Fruit fly (Drosophila melanogaster) whole organism, embryonic: Measurements from ENCODE around the gene smo.

Experiments used
- CG10366 ChIP-seq: fragments of 200-800 bp; sonication (Bioruptor generic); IDR thresholded peaks from 2 replicates; pipeline ENCODE4 v1.3.6; 2022; ENCODE audit warnings: missing biosample characterization, missing genetic modification characterization
- CG10565 ChIP-seq: fragments of 200-800 bp; sonication (Bioruptor generic); optimal IDR thresholded peaks from 3 replicates; lab custom pipeline; 2016; ENCODE audit warnings: missing biosample characterization, mild to moderate bottlenecking, missing genetic modification characterization
- CG10959 ChIP-seq: fragments of 200-800 bp; sonication (Bioruptor generic); IDR thresholded peaks from 2 replicates; pipeline ENCODE4 v1.3.6; 2022; ENCODE audit warnings: missing biosample characterization, missing genetic modification characterization
- CG11398 ChIP-seq: fragments of 200-800 bp; sonication (Bioruptor generic); optimal IDR thresholded peaks from 2 replicates; lab custom pipeline; 2016; ENCODE audit warnings: missing biosample characterization, missing genetic modification characterization
- CG11560 ChIP-seq: fragments of 200-800 bp; sonication (Bioruptor generic); IDR thresholded peaks from 3 replicates; pipeline ENCODE4 v1.3.6; 2022; ENCODE audit warnings: missing biosample characterization, missing genetic modification characterization
- CG12071 ChIP-seq: fragments of 200-800 bp; sonication (Bioruptor generic); optimal IDR thresholded peaks from 3 replicates; lab custom pipeline; 2018; ENCODE audit warnings: missing biosample characterization, mild to moderate bottlenecking, missing genetic modification characterization
- CG1233 ChIP-seq: fragments of 200-800 bp; sonication (Bioruptor generic); optimal IDR thresholded peaks from 4 replicates; lab custom pipeline; 2018; ENCODE audit warnings: missing biosample characterization, mild to moderate bottlenecking, missing genetic modification characterization
- CG12659 ChIP-seq: fragments of 200-800 bp; sonication (Bioruptor generic); optimal IDR thresholded peaks from 3 replicates; lab custom pipeline; 2017; ENCODE audit warnings: mild to moderate bottlenecking, missing biosample characterization, missing genetic modification reagents, missing genetic modification characterization
- CG14014 ChIP-seq: fragments of 200-800 bp; sonication (Bioruptor generic); IDR thresholded peaks from 2 replicates; pipeline ENCODE4 v1.3.6; 2022; ENCODE audit warnings: missing biosample characterization, missing genetic modification characterization
- CG17568 ChIP-seq: fragments of 200-800 bp; sonication (Bioruptor generic); optimal IDR thresholded peaks from 2 replicates; lab custom pipeline; 2018; ENCODE audit warnings: missing biosample characterization, mild to moderate bottlenecking, missing genetic modification characterization, moderate library complexity
- CG17829 ChIP-seq: fragments of 200-800 bp; optimal IDR thresholded peaks from 2 replicates; lab custom pipeline; 2019; ENCODE audit warnings: missing biosample characterization, mild to moderate bottlenecking, missing genetic modification characterization, moderate library complexity
- CG2199 ChIP-seq: fragments of 200-800 bp; sonication (Bioruptor generic); IDR thresholded peaks from 3 replicates; pipeline ENCODE4 v1.3.6; 2022; ENCODE audit warnings: missing biosample characterization, missing genetic modification characterization
- CG34422 ChIP-seq: fragments of 200-800 bp; sonication (Bioruptor generic); IDR thresholded peaks from 3 replicates; pipeline ENCODE4 v1.3.6; 2022; ENCODE audit warnings: missing biosample characterization, missing genetic modification characterization
- CG3995 ChIP-seq: fragments of 200-800 bp; sonication (Bioruptor generic); optimal IDR thresholded peaks from 3 replicates; lab custom pipeline; 2016; ENCODE audit warnings: missing biosample characterization, missing genetic modification characterization
- CG4282 ChIP-seq: fragments of 200-800 bp; sonication (Bioruptor generic); optimal IDR thresholded peaks from 2 replicates; lab custom pipeline; 2016; ENCODE audit warnings: missing biosample characterization, missing genetic modification characterization
- CG4328 ChIP-seq: fragments of 200-800 bp; sonication (Bioruptor generic); optimal IDR thresholded peaks from 3 replicates; lab custom pipeline; 2017; ENCODE audit warnings: missing biosample characterization, missing genetic modification reagents, missing genetic modification characterization
- CG6175 ChIP-seq: fragments of 200-800 bp; sonication (Bioruptor generic); IDR thresholded peaks from 3 replicates; pipeline ENCODE4 v1.3.6; 2022; ENCODE audit warnings: missing biosample characterization, missing genetic modification characterization
- CG6689 ChIP-seq: fragments of 200-800 bp; sonication (Bioruptor generic); IDR thresholded peaks from 2 replicates; pipeline ENCODE4 v1.3.6; 2022; ENCODE audit warnings: missing biosample characterization, missing genetic modification characterization
- CG7357 ChIP-seq: fragments of 200-800 bp; sonication (Bioruptor generic); IDR thresholded peaks from 3 replicates; pipeline ENCODE4 v1.3.6; 2022; ENCODE audit warnings: missing biosample characterization, missing genetic modification characterization
- Dbx ChIP-seq: fragments of 200-800 bp; sonication (Bioruptor generic); IDR thresholded peaks from 3 replicates; pipeline ENCODE4 v1.3.6; 2022; ENCODE audit warnings: missing biosample characterization, missing genetic modification characterization
- Dip3 ChIP-seq: fragments of 200-800 bp; sonication (Bioruptor generic); optimal IDR thresholded peaks from 3 replicates; lab custom pipeline; 2016; ENCODE audit warnings: missing biosample characterization, missing genetic modification characterization
- E2f1 ChIP-seq: fragments of 200-800 bp; sonication (Bioruptor generic); IDR thresholded peaks from 2 replicates; pipeline ENCODE4 v1.3.6; 2022; ENCODE audit warnings: missing biosample characterization, missing genetic modification characterization
- Hmx ChIP-seq: fragments of 200-800 bp; sonication (Bioruptor generic); optimal IDR thresholded peaks from 2 replicates; lab custom pipeline; 2016; ENCODE audit warnings: missing biosample characterization, missing genetic modification characterization
- Kr ChIP-seq: fragments of 200-800 bp; sonication (Bioruptor generic); optimal IDR thresholded peaks from 2 replicates; lab custom pipeline; 2017; ENCODE audit warnings: missing biosample characterization, mild to moderate bottlenecking, missing genetic modification characterization
- MTF-1 ChIP-seq: fragments of 200-800 bp; sonication (Bioruptor generic); optimal IDR thresholded peaks from 2 replicates; lab custom pipeline; 2018; ENCODE audit warnings: missing biosample characterization, mild to moderate bottlenecking, missing genetic modification characterization, borderline replicate concordance
- Max ChIP-seq: fragments of 200-800 bp; sonication (Bioruptor generic); optimal IDR thresholded peaks from 2 replicates; lab custom pipeline; 2016; ENCODE audit warnings: missing biosample characterization, mild to moderate bottlenecking, missing genetic modification characterization
- PHDP ChIP-seq: fragments of 200-800 bp; sonication (Bioruptor generic); optimal IDR thresholded peaks from 3 replicates; lab custom pipeline; 2018; ENCODE audit warnings: missing biosample characterization, mild to moderate bottlenecking, missing genetic modification characterization, moderate library complexity
- Six4 ChIP-seq: fragments of 200-800 bp; sonication (Bioruptor generic); optimal IDR thresholded peaks from 2 replicates; lab custom pipeline; 2016; ENCODE audit warnings: missing biosample characterization, missing genetic modification characterization
- Xbp1 ChIP-seq: fragments of 200-800 bp; sonication (Bioruptor generic); optimal IDR thresholded peaks from 3 replicates; lab custom pipeline; 2016; ENCODE audit warnings: missing biosample characterization, mild to moderate bottlenecking, missing genetic modification characterization
- ash1 ChIP-seq: fragments of 200-800 bp; sonication (Bioruptor generic); optimal IDR thresholded peaks from 2 replicates; lab custom pipeline; 2018; ENCODE audit warnings: missing biosample characterization, mild to moderate bottlenecking, missing genetic modification characterization
- bsh ChIP-seq, 2 experiments: fragments of 200-800 bp; sonication (Bioruptor generic); optimal IDR thresholded peaks; 2 replicates each; lab custom pipeline; 2017 to 2018; ENCODE audit warnings: mild to moderate bottlenecking in 2 of 2, missing biosample characterization in 2 of 2, missing genetic modification characterization in 2 of 2, moderate library complexity in 1 of 2
- btn ChIP-seq: fragments of 200-800 bp; sonication (Bioruptor generic); optimal IDR thresholded peaks from 2 replicates; lab custom pipeline; 2016; ENCODE audit warnings: missing biosample characterization, missing genetic modification characterization
- cato ChIP-seq: fragments of 200-800 bp; sonication (Bioruptor generic); optimal IDR thresholded peaks from 2 replicates; lab custom pipeline; 2016; ENCODE audit warnings: missing biosample characterization, missing genetic modification characterization, borderline replicate concordance
- crc ChIP-seq: fragments of 200-800 bp; sonication (Bioruptor generic); optimal IDR thresholded peaks from 2 replicates; lab custom pipeline; 2016; ENCODE audit warnings: missing biosample characterization, missing genetic modification characterization
- esg ChIP-seq: fragments of 200-800 bp; sonication (Bioruptor generic); conservative IDR thresholded peaks from 2 replicates; pipeline ENCODE4 v1.3.6; 2022; ENCODE audit warnings: missing biosample characterization, missing genetic modification characterization
- ewg ChIP-seq: fragments of 200-800 bp; sonication (Bioruptor generic); optimal IDR thresholded peaks from 3 replicates; lab custom pipeline; 2017; ENCODE audit warnings: mild to moderate bottlenecking, missing biosample characterization, missing genetic modification reagents, missing genetic modification characterization
- ftz-f1 ChIP-seq: fragments of 200-800 bp; sonication (Bioruptor generic); optimal IDR thresholded peaks from 2 replicates; lab custom pipeline; 2016; ENCODE audit warnings: missing biosample characterization, missing genetic modification characterization
- h ChIP-seq: fragments of >200 bp; optimal IDR thresholded peaks from 2 replicates; lab custom pipeline; 2017
- knrl ChIP-seq: fragments of 200-800 bp; sonication (Bioruptor generic); IDR thresholded peaks from 3 replicates; pipeline ENCODE4 v1.3.6; 2022; ENCODE audit warnings: missing biosample characterization, missing genetic modification characterization; ENCODE audit not compliant: partially characterized antibody
- mirr ChIP-seq: fragments of 200-800 bp; sonication (Bioruptor generic); optimal IDR thresholded peaks from 3 replicates; lab custom pipeline; 2018; ENCODE audit warnings: missing biosample characterization, mild to moderate bottlenecking, missing genetic modification characterization
- mld ChIP-seq: fragments of 200-800 bp; sonication (Bioruptor generic); IDR thresholded peaks from 3 replicates; pipeline ENCODE4 v1.3.6; 2022; ENCODE audit warnings: missing biosample characterization, missing genetic modification characterization; ENCODE audit not compliant: partially characterized antibody
- nau ChIP-seq: fragments of 200-800 bp; sonication (Bioruptor generic); optimal IDR thresholded peaks from 3 replicates; lab custom pipeline; 2017; ENCODE audit warnings: missing biosample characterization, mild to moderate bottlenecking, missing genetic modification characterization, missing genetic modification reagents
- ro ChIP-seq: fragments of 200-800 bp; sonication (Bioruptor generic); IDR thresholded peaks from 2 replicates; pipeline ENCODE4 v1.3.6; 2022; ENCODE audit warnings: missing biosample characterization, missing genetic modification characterization
- row ChIP-seq: fragments of 200-800 bp; sonication (Bioruptor generic); IDR thresholded peaks from 3 replicates; pipeline ENCODE4 v1.3.6; 2022; ENCODE audit warnings: missing biosample characterization, missing genetic modification characterization
- slp2 ChIP-seq: fragments of 200-800 bp; sonication (Bioruptor generic); optimal IDR thresholded peaks from 2 replicates; lab custom pipeline; 2016; ENCODE audit warnings: missing biosample characterization, missing genetic modification characterization
- trh ChIP-seq: fragments of 200-800 bp; sonication (Bioruptor generic); optimal IDR thresholded peaks from 2 replicates; lab custom pipeline; 2016; ENCODE audit warnings: missing biosample characterization, missing genetic modification characterization
- unpg ChIP-seq: fragments of 200-800 bp; sonication (Bioruptor generic); optimal IDR thresholded peaks from 3 replicates; lab custom pipeline; 2018; ENCODE audit warnings: missing biosample characterization, mild to moderate bottlenecking, missing genetic modification characterization, moderate library complexity
- vfl ChIP-seq: fragments of 200-800 bp; sonication (Bioruptor generic); optimal IDR thresholded peaks from 2 replicates; lab custom pipeline; 2016; ENCODE audit warnings: missing biosample characterization, missing genetic modification characterization
- yki ChIP-seq: fragments of >200 bp; optimal IDR thresholded peaks from 3 replicates; lab custom pipeline; 2018

Gene smo

DNA sequence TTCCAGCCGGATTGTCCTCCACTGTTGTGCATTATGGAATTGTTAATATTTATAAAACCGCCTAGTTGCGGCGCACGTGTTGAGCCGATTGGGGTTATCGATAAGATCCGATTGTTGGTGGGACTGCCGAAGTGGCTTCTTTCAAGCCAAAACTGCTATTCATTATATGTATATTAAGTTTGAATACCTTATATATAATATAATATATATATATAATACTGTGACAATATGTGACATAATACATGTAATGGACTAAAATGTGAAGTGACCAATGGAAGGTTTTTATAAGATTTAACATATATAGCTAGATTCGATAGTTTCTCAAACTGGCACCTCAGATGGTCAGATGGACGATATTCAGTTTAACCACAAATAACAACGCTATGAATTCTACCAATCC lies 3.8 kb upstream of the smo start, which contains the start of the genes mbm and CG11555 (continued):
- TF ChIP-seq CG10565 (GFP tag; lab: Kevin White, UChicago) (no peak), E2f1 (no peak), CG17568 (GFP tag; lab: Kevin White, UChicago) (no peak), CG34422 (GFP tag; lab: Robert Waterston, UW) (peak; percentile 21; the same call in 1 of the 3 replicates), knrl (GFP tag; lab: Robert Waterston, UW) (no peak; the same call in 2 of the 3 replicates), ewg (GFP tag; lab: Kevin White, UChicago) (no peak), CG12659 (GFP tag; lab: Kevin White, UChicago) (peak; percentile 45), bsh (GFP tag; optimal IDR thresholded peaks at IDR 0.05; lab: Kevin White, UChicago) (peak in 1 of 2 experiments; percentile 24), CG7357 (GFP tag; lab: Robert Waterston, UW) (no peak), row (GFP tag; lab: Robert Waterston, UW) (peak; percentile 80), mirr (GFP tag; lab: Kevin White, UChicago) (no peak), Six4 (GFP tag; lab: Kevin White, UChicago) (no peak), CG14014 (GFP tag; lab: Robert Waterston, UW) (no peak), Dip3 (GFP tag; lab: Kevin White, UChicago) (no peak), slp2 (no peak), Dbx (GFP tag; lab: Robert Waterston, UW) (no peak), Xbp1 (GFP tag; lab: Kevin White, UChicago) (no peak), CG10959 (no peak), crc (GFP tag; lab: Kevin White, UChicago) (no peak), cato (GFP tag; lab: Kevin White, UChicago) (no peak), MTF-1 (GFP tag; lab: Kevin White, UChicago) (no peak), CG3995 (GFP tag; lab: Kevin White, UChicago) (peak; percentile 46), nau (GFP tag; lab: Kevin White, UChicago) (no peak), Max (GFP tag; lab: Kevin White, UChicago) (peak; percentile 65)

DNA sequence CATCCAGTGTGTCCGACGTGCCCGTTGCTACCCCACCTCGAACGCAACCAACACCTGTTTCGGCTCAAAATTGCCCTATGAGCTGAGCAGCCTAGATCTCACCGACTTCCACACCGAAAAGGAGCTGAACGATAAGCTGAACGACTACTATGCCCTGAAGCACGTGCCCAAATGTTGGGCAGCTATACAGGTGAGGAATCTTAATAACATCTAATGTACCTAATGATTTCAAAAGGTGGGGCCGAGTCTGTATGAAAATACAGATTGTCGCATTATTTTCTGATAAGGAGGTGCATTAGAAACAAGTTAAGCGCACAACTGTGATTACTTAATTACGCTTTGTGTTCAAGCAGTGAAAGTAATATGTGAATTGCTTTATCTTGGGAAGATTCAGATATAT lies 752 bp downstream of the smo start, which contains the start of gene CG17078:
Gene CG17078, minus strand, starts transcription at position 101 of the 400 bp plus-strand sequence.
- TF ChIP-seq mld (GFP tag; lab: Robert Waterston, UW) (0 out of 3 replicates have a peak, but pooled peaks have one; percentile 4), CG4282 (GFP tag; lab: Kevin White, UChicago) (no peak)

DNA sequence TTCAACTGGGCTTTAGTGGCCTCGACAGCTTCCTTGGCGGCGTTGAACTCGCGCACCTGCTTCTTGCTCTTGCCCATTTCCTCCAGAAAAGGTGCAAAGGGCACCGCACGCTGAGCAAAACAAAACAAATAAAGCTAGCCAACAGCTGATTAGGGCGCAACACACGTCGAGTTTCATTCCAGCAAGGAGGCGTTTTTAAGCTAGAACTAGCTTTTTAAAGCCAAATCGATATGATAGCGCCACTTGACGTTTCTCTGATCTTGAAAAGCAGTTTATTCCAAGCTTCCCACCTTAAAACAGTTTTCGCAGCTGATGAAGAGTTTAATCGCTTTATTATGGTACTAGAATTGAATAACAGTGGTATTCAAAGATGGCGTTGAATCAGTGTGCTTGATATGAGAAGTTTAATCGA lies 5.7 kb downstream of the smo start, which contains the start of gene CG11601:
Gene CG11601, minus strand, starts transcription at position 199 of the 412 bp plus-strand sequence.
- TF ChIP-seq esg (GFP tag; lab: Robert Waterston, UW) (no peak), vfl (GFP tag; lab: Kevin White, UChicago) (peak; percentile 18), CG12071 (GFP tag; lab: Kevin White, UChicago) (no peak), CG10366 (GFP tag; lab: Robert Waterston, UW) (peak; percentile 33; the same call in 1 of the 2 replicates), trh (GFP tag; lab: Kevin White, UChicago) (no peak), Hmx (no peak), ro (GFP tag; lab: Robert Waterston, UW) (no peak), yki (no peak), CG7357 (GFP tag; lab: Robert Waterston, UW) (peak; percentile 67; the same call in 2 of the 3 replicates), cato (GFP tag; lab: Kevin White, UChicago) (no peak), CG2199 (GFP tag; lab: Robert Waterston, UW) (no peak), Kr (no peak), unpg (GFP tag; lab: Kevin White, UChicago) (no peak), CG6689 (GFP tag; lab: Robert Waterston, UW) (peak; percentile 40), CG6175 (GFP tag; lab: Robert Waterston, UW) (no peak), CG1233 (GFP tag; lab: Kevin White, UChicago) (no peak), CG4328 (GFP tag; lab: Kevin White, UChicago) (no peak), CG11398 (GFP tag; lab: Kevin White, UChicago) (no peak), h (lab: Kevin White, UChicago) (no peak), CG17829 (tag; lab: Kevin White, UChicago) (peak; percentile 34), PHDP (tag; lab: Kevin White, UChicago) (peak; percentile 47), ftz-f1 (GFP tag; lab: Kevin White, UChicago) (no peak), ash1 (no peak), CG11560 (no peak), btn (GFP tag; lab: Kevin White, UChicago) (no peak)
